Worm (Caenorhabditis elegans) whole organism, early embryonic: ENCODE measurements around the gene F10E9.7.

Source experiments
- B0310.2 ChIP-seq: sonication (generic microtip); optimal IDR thresholded peaks from 2 replicates; lab custom pipeline; 2016; ENCODE audit warnings: mild to moderate bottlenecking, missing genetic modification characterization, missing compliant biosample characterization
- ama-1 ChIP-seq: fragments of 150-350 bp; optimal IDR thresholded peaks from 2 replicates; lab custom pipeline; 2014
- hnd-1 ChIP-seq: sonication (generic microtip); optimal IDR thresholded peaks from 2 replicates; lab custom pipeline; 2016; ENCODE audit warnings: missing genetic modification characterization, missing compliant biosample characterization
- sea-1 ChIP-seq: fragments of 200-800 bp; sonication (Bioruptor generic); conservative IDR thresholded peaks from 2 replicates; pipeline ENCODE4 v1.3.6; 2022; ENCODE audit warnings: missing genetic modification characterization, missing compliant biosample characterization
- tbx-11 ChIP-seq: fragments of 200-800 bp; sonication (Bioruptor generic); IDR thresholded peaks from 2 replicates; pipeline ENCODE4 v1.3.6; 2022; ENCODE audit warnings: missing genetic modification characterization, missing compliant biosample characterization

ce11 chrIII:8281310-8281709 lies 25.9 kb downstream of the F10E9.7 start:
- no peak for TF ChIP-seq ama-1
- no peak for TF ChIP-seq hnd-1 (tag; lab: Kevin White, UChicago)
- no peak for TF ChIP-seq tbx-11 (GFP tag; lab: Robert Waterston, UW)
- no peak for TF ChIP-seq sea-1
- TF ChIP-seq B0310.2 (tag; lab: Kevin White, UChicago), result no peak
